Worm (Caenorhabditis elegans) whole organism, mixed stage, embryonic: ENCODE data around the gene F10B5.3.

Source experiments
- bed-3 ChIP-seq: fragments of 200-800 bp; sonication (Bioruptor generic); optimal IDR thresholded peaks from 3 replicates; lab custom pipeline; 2018; ENCODE audit warnings: mild to moderate bottlenecking, missing genetic modification characterization, moderate library complexity, missing compliant biosample characterization
- ceh-39 ChIP-seq: fragments of 150-350 bp; optimal IDR thresholded peaks from 2 replicates; lab custom pipeline; 2014; ENCODE audit warnings: missing biosample characterization, missing genetic modification characterization
- ceh-83 ChIP-seq: fragments of 200-800 bp; sonication (Bioruptor generic); optimal IDR thresholded peaks from 2 replicates; lab custom pipeline; 2018; ENCODE audit warnings: mild to moderate bottlenecking, missing genetic modification characterization, missing compliant biosample characterization
- ces-1 ChIP-seq: fragments of 150-350 bp; optimal IDR thresholded peaks from 2 replicates; lab custom pipeline; 2014; ENCODE audit warnings: missing biosample characterization, missing genetic modification reagents, missing genetic modification characterization
- elt-1 ChIP-seq: sonication (generic microtip); optimal IDR thresholded peaks from 2 replicates; lab custom pipeline; 2017; ENCODE audit warnings: missing genetic modification characterization, mild to moderate bottlenecking, missing compliant biosample characterization, antibody characterized with exemption, moderate library complexity, borderline replicate concordance; ENCODE audit not compliant: insufficient read depth
- lin-13 ChIP-seq: fragments of 150-350 bp; optimal IDR thresholded peaks from 2 replicates; lab custom pipeline; 2014; ENCODE audit warnings: missing biosample characterization, missing genetic modification characterization
- lsy-2 ChIP-seq: fragments of 150-350 bp; optimal IDR thresholded peaks from 2 replicates; lab custom pipeline; 2014; ENCODE audit warnings: missing biosample characterization, missing genetic modification characterization
- mep-1 ChIP-seq: fragments of 150-350 bp; optimal IDR thresholded peaks from 2 replicates; lab custom pipeline; 2017; ENCODE audit warnings: missing biosample characterization, missing genetic modification reagents, missing genetic modification characterization, inconsistent platforms
- nhr-237 ChIP-seq: fragments of 150-350 bp; optimal IDR thresholded peaks from 2 replicates; lab custom pipeline; 2014; ENCODE audit warnings: missing biosample characterization, missing genetic modification characterization
- tbx-8 ChIP-seq: fragments of 200-800 bp; sonication (Bioruptor generic); optimal IDR thresholded peaks from 2 replicates; lab custom pipeline; 2018; ENCODE audit warnings: mild to moderate bottlenecking, missing genetic modification characterization, moderate library complexity, missing compliant biosample characterization
- ztf-11 ChIP-seq: fragments of 150-350 bp; optimal IDR thresholded peaks from 2 replicates; lab custom pipeline; 2014; ENCODE audit warnings: missing biosample characterization, missing genetic modification characterization

- no peak for TF ChIP-seq lsy-2
- no peak for TF ChIP-seq nhr-237 (tag; lab: Kevin White, UChicago)
- no peak for TF ChIP-seq lin-13 (tag; lab: Kevin White, UChicago)
- no peak for TF ChIP-seq mep-1 (tag; lab: Kevin White, UChicago)
- no peak for TF ChIP-seq ceh-39 (tag; lab: Kevin White, UChicago)
- no peak for TF ChIP-seq tbx-8
- TF ChIP-seq bed-3 (GFP tag; lab: Kevin White, UChicago), result no peak
- no peak for TF ChIP-seq ztf-11 (tag; lab: Kevin White, UChicago)
- no peak for TF ChIP-seq elt-1 (tag; lab: Kevin White, UChicago)
- no peak for TF ChIP-seq ceh-83 (GFP tag; lab: Kevin White, UChicago)
- peak; percentile 15 for TF ChIP-seq ces-1 (GFP tag; lab: Kevin White, UChicago)
Measured at ce11 chrII:8190455-8190854, 40.6 kb upstream of the F10B5.3 start, which contains the start of gene T05C12.8.
